Worm (Caenorhabditis elegans) whole organism, late embryonic: Measurements from ENCODE around the gene C55C3.8.

Experiments
- K02D7.2 ChIP-seq: sonication (generic microtip); optimal IDR thresholded peaks from 2 replicates; lab custom pipeline; 2017; ENCODE audit warnings: mild to moderate bottlenecking, missing genetic modification characterization, missing compliant biosample characterization
- K09A11.1 ChIP-seq: sonication (generic microtip); optimal IDR thresholded peaks from 2 replicates; lab custom pipeline; 2017; ENCODE audit warnings: antibody characterized with exemption, mild to moderate bottlenecking, missing genetic modification characterization, missing compliant biosample characterization; ENCODE audit not compliant: insufficient read depth
- T23F11.4 ChIP-seq: fragments of 200-800 bp; sonication (Bioruptor generic); optimal IDR thresholded peaks from 2 replicates; lab custom pipeline; 2018; ENCODE audit warnings: mild to moderate bottlenecking, missing genetic modification characterization, missing compliant biosample characterization
- ceh-14 ChIP-seq: sonication (generic microtip); optimal IDR thresholded peaks from 2 replicates; lab custom pipeline; 2016; ENCODE audit warnings: missing genotype, missing genetic modification characterization, missing compliant biosample characterization
- ceh-18 ChIP-seq: sonication (generic microtip); optimal IDR thresholded peaks from 2 replicates; lab custom pipeline; 2016; ENCODE audit warnings: missing genetic modification characterization, missing compliant biosample characterization
- ceh-24 ChIP-seq: sonication (generic microtip); optimal IDR thresholded peaks from 2 replicates; lab custom pipeline; 2016; ENCODE audit warnings: mild to moderate bottlenecking, missing genetic modification characterization, missing compliant biosample characterization
- ceh-30 ChIP-seq: fragments of 150-350 bp; optimal IDR thresholded peaks from 2 replicates; lab custom pipeline; 2014; ENCODE audit warnings: missing biosample characterization, missing genetic modification characterization
- ceh-45 ChIP-seq: fragments of 200-800 bp; sonication (Bioruptor generic); IDR thresholded peaks from 2 replicates; pipeline ENCODE4 v1.3.6; 2022; ENCODE audit warnings: missing genetic modification reagents, missing genetic modification characterization, missing compliant biosample characterization
- ceh-48 ChIP-seq: sonication (generic microtip); optimal IDR thresholded peaks from 2 replicates; lab custom pipeline; 2016; ENCODE audit warnings: missing genetic modification characterization, inconsistent platforms, missing compliant biosample characterization
- ceh-9 ChIP-seq: sonication (generic microtip); optimal IDR thresholded peaks from 2 replicates; lab custom pipeline; 2016; ENCODE audit warnings: mild to moderate bottlenecking, missing genetic modification characterization, inconsistent platforms, missing compliant biosample characterization
- dmd-4 ChIP-seq: sonication (generic microtip); optimal IDR thresholded peaks from 2 replicates; lab custom pipeline; 2016; ENCODE audit warnings: borderline replicate concordance, missing genetic modification characterization, missing compliant biosample characterization
- elt-2 ChIP-seq: sonication (generic microtip); optimal IDR thresholded peaks from 2 replicates; lab custom pipeline; 2016; ENCODE audit warnings: missing genetic modification reagents, missing genetic modification characterization, missing compliant biosample characterization
- eyg-1 ChIP-seq: sonication (generic microtip); optimal IDR thresholded peaks from 2 replicates; lab custom pipeline; 2016; ENCODE audit warnings: missing genotype, missing genetic modification characterization, missing compliant biosample characterization
- fkh-6 ChIP-seq: sonication (generic microtip); optimal IDR thresholded peaks from 2 replicates; lab custom pipeline; 2016; ENCODE audit warnings: missing genetic modification characterization, missing compliant biosample characterization
- hlh-13 ChIP-seq: fragments of 200-800 bp; sonication (Bioruptor generic); optimal IDR thresholded peaks from 2 replicates; lab custom pipeline; 2018; ENCODE audit warnings: mild to moderate bottlenecking, missing genetic modification characterization, missing compliant biosample characterization
- hlh-15 ChIP-seq: sonication (generic microtip); optimal IDR thresholded peaks from 2 replicates; lab custom pipeline; 2016; ENCODE audit warnings: missing genetic modification characterization, missing compliant biosample characterization
- hlh-30 ChIP-seq: sonication (generic microtip); optimal IDR thresholded peaks from 2 replicates; lab custom pipeline; 2017; ENCODE audit warnings: antibody characterized with exemption, missing genetic modification characterization, missing compliant biosample characterization; ENCODE audit not compliant: insufficient read depth
- hlh-6 ChIP-seq: sonication (generic microtip); optimal IDR thresholded peaks from 2 replicates; lab custom pipeline; 2016; ENCODE audit warnings: missing genotype, missing genetic modification characterization, missing compliant biosample characterization
- hlh-8 ChIP-seq: sonication (generic microtip); optimal IDR thresholded peaks from 2 replicates; lab custom pipeline; 2016; ENCODE audit warnings: missing genotype, missing genetic modification characterization, missing compliant biosample characterization
- lin-11 ChIP-seq: fragments of 200-800 bp; sonication (Bioruptor generic); optimal IDR thresholded peaks from 2 replicates; lab custom pipeline; 2018; ENCODE audit warnings: mild to moderate bottlenecking, missing genetic modification characterization, missing compliant biosample characterization
- mec-3 ChIP-seq: sonication (generic microtip); optimal IDR thresholded peaks from 2 replicates; lab custom pipeline; 2016; ENCODE audit warnings: borderline replicate concordance, missing genetic modification characterization, missing compliant biosample characterization
- nfya-1 ChIP-seq: sonication (generic microtip); optimal IDR thresholded peaks from 2 replicates; lab custom pipeline; 2017; ENCODE audit warnings: missing genetic modification characterization, mild to moderate bottlenecking, missing compliant biosample characterization, antibody characterized with exemption, moderate library complexity
- nhr-232 ChIP-seq: sonication (generic microtip); optimal IDR thresholded peaks from 2 replicates; lab custom pipeline; 2016; ENCODE audit warnings: missing genetic modification characterization, missing compliant biosample characterization
- npax-4 ChIP-seq: sonication (generic microtip); optimal IDR thresholded peaks from 2 replicates; lab custom pipeline; 2016; ENCODE audit warnings: missing genetic modification characterization, missing compliant biosample characterization
- odd-2 ChIP-seq: sonication (generic microtip); optimal IDR thresholded peaks from 2 replicates; lab custom pipeline; 2017; ENCODE audit warnings: antibody characterized with exemption, mild to moderate bottlenecking, missing genetic modification characterization, missing compliant biosample characterization
- pat-9 ChIP-seq: fragments of 200-800 bp; sonication (Bioruptor generic); optimal IDR thresholded peaks from 2 replicates; lab custom pipeline; 2018; ENCODE audit warnings: mild to moderate bottlenecking, missing genetic modification characterization, moderate library complexity, missing compliant biosample characterization
- pax-1 ChIP-seq: fragments of 150-350 bp; optimal IDR thresholded peaks from 2 replicates; lab custom pipeline; 2014; ENCODE audit warnings: missing biosample characterization, missing genetic modification characterization
- pha-2 ChIP-seq: sonication (generic microtip); optimal IDR thresholded peaks from 2 replicates; lab custom pipeline; 2017; ENCODE audit warnings: mild to moderate bottlenecking, missing genetic modification characterization, missing compliant biosample characterization
- pros-1 ChIP-seq: fragments of 150-350 bp; optimal IDR thresholded peaks from 2 replicates; lab custom pipeline; 2014; ENCODE audit warnings: missing biosample characterization, missing genetic modification reagents, missing genetic modification characterization
- ref-2 ChIP-seq: sonication (generic microtip); optimal IDR thresholded peaks from 2 replicates; lab custom pipeline; 2016; ENCODE audit warnings: missing genetic modification characterization, missing compliant biosample characterization
- rnt-1 ChIP-seq: sonication (generic microtip); optimal IDR thresholded peaks from 2 replicates; lab custom pipeline; 2016; ENCODE audit warnings: missing genetic modification characterization, missing compliant biosample characterization
- sdc-2 ChIP-seq: sonication (generic microtip); optimal IDR thresholded peaks from 2 replicates; lab custom pipeline; 2016; ENCODE audit warnings: missing genotype, missing genetic modification characterization, missing compliant biosample characterization
- sox-2 ChIP-seq: fragments of 200-800 bp; sonication (Bioruptor generic); IDR thresholded peaks from 2 replicates; pipeline ENCODE4 v1.3.6; 2022; ENCODE audit warnings: missing genetic modification reagents, missing genetic modification characterization, missing compliant biosample characterization
- syd-9 ChIP-seq: sonication (generic microtip); optimal IDR thresholded peaks from 2 replicates; lab custom pipeline; 2016; ENCODE audit warnings: mild to moderate bottlenecking, missing genetic modification characterization, moderate library complexity, missing compliant biosample characterization
- tbx-7 ChIP-seq: sonication (generic microtip); optimal IDR thresholded peaks from 2 replicates; lab custom pipeline; 2016; ENCODE audit warnings: missing genotype, missing genetic modification characterization, missing compliant biosample characterization
- unc-42 ChIP-seq: sonication (generic microtip); optimal IDR thresholded peaks from 2 replicates; lab custom pipeline; 2016; ENCODE audit warnings: missing genotype, missing genetic modification characterization, missing compliant biosample characterization
- zip-5 ChIP-seq: sonication (generic microtip); optimal IDR thresholded peaks from 2 replicates; lab custom pipeline; 2016; ENCODE audit warnings: missing genetic modification characterization, missing compliant biosample characterization
- ztf-16 ChIP-seq: sonication (generic microtip); optimal IDR thresholded peaks from 2 replicates; lab custom pipeline; 2017; ENCODE audit warnings: missing genetic modification characterization, missing compliant biosample characterization

Gene C55C3.8

DNA sequence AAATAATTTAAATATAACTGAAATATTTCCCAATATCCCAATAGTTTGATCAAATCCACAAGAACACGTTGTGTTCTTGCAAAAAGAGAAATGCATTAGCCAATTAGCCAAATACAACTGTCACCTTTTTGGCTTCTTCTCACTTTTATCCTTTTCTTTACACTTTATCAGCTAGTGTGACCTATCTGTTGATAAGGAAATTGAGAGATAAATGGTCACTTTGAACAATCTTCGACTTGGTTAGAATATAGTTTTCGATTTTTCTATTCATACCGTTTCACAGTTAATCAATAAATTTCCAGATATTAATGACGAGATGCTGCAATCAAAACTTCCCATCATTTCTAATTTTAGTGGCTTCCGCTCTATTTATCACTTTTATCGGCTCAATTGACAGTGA is 18.0 kb downstream of the C55C3.8 start, which contains the start of gene C55C3.1:
TSS of gene C55C3.1 (plus strand) at position 301 of the 400 bp plus-strand sequence.
- TF ChIP-seq ceh-30 (tag; lab: Kevin White, UChicago) (no peak), npax-4 (no peak), elt-2 (peak; percentile 20)
- TF ChIP-seq, all 69 proteins: peak for 1

DNA sequence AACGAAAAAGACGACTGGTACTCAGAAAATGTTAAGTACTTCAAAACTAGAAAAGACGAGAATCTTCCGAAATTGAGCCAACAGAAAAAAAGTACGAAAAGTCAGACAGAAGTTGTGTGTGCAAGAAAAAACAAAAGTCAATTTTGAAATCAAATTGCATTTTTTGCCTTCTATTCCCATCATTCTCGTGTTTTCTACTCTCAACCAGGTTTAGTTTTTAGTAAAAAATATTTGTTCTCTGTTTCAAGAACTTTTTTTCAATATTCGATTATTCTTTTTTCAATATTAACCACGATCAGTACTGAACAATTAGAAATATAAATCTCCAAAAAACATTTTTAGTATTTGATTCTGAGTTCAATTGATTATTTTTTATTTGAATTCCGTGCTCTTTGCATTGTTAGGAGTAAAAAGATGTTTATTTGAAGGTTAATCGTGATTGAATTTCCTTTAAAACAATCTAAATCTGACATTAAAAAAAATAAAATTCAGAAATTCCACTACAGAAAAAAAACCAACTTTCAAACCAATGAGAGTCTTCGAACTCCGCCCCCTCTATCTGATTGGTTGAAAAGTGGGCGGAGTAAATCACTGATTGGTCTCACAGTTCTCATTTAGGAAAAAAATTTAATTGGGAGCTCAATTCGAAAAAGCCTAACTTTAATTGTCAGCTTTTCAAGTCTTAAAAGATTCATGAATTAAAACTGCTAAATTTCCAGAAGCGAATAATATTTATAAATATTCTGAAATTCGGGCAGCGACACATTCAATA is 24.7 kb downstream of the C55C3.8 start:
- peak; percentile 97 for TF ChIP-seq nfya-1 (tag; lab: Kevin White, UChicago)
- no peak for TF ChIP-seq ceh-30 (tag; lab: Kevin White, UChicago)

DNA sequence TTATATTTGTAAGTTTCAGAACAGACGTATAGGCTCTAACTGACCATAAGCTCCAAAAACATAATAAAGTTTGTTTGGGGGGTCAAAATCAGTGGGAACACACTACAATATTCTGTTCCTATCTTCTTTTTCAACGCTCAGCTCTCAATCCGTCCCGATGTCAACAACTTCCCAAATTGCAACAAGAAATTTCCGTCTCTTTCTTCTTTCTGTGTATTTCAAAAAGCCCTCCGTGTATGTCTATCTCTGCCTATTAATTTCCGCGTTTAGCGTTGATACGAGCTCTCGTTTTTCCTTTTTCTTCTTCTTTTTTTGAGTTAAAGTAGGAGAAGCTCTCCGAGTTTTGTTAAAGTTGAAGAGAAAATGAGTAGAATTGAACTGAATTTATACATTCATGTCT is 32.8 kb downstream of the C55C3.8 start:
- TF ChIP-seq hlh-30 (tag; lab: Kevin White, UChicago): no peak
- TF ChIP-seq hlh-15 (tag; lab: Kevin White, UChicago): no peak
- no peak for TF ChIP-seq ref-2 (tag; lab: Kevin White, UChicago)
- TF ChIP-seq pax-1: no peak
- no peak for TF ChIP-seq nfya-1 (tag; lab: Kevin White, UChicago)
- no peak for TF ChIP-seq ceh-24
- no peak for TF ChIP-seq sox-2
- TF ChIP-seq mec-3: no peak
- TF ChIP-seq zip-5 (tag; lab: Kevin White, UChicago): no peak
- TF ChIP-seq hlh-8 (tag; lab: Kevin White, UChicago): no peak
- TF ChIP-seq pha-2: no peak
- TF ChIP-seq ceh-14 (tag; lab: Kevin White, UChicago): no peak

DNA sequence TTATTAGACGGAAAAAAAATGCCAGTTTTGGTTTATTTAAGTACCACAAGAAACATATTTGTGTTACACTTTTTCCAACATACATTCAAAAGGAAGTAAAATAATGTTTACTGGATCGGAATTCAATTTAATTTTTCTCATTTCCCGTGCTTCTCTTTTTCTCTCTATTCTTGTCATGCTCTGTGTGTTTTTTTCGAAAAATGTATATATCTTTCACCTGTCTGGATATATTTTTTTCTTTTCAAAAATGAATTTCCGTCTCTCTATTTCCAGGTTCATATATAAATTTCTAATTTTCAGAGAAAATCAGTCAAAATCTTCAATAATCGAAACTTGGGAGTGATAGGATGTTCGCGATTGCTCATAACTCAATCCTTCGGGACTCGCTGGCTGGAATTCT is 34.5 kb downstream of the C55C3.8 start, which contains the start of gene H35B03.1:
TSS of gene H35B03.1 (plus strand) at position 301 of the 400 bp plus-strand sequence.
- TF ChIP-seq unc-42 (tag; lab: Kevin White, UChicago) (peak; percentile 9), pat-9 (tag; lab: Kevin White, UChicago) (no peak)

DNA sequence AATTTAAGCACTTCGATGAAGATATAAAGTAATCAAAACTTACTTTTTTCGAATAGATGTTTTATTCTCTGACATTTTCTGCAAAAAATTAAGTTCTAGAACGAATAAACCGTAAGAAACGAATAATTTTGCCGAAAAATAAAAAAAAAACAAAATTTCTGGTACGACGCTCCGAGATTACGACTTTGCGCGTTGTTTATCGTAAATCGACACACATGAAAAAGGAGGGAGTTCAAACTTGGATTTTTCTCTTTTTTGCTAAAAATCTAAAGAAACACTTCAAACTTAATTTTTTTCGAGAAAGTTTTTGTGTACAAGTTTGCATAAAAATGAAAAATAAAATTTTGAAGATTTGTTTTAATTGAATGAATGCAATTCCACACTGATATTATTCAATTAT is 40.8 kb downstream of the C55C3.8 start, which contains the start of gene H35B03.2:
TSS of gene H35B03.2 (minus strand) at position 78 of the 400 bp plus-strand sequence.
- no peak for TF ChIP-seq nhr-232 (tag; lab: Kevin White, UChicago)
- TF ChIP-seq nfya-1 (tag; lab: Kevin White, UChicago): peak; percentile 65
- TF ChIP-seq K09A11.1 (tag; lab: Kevin White, UChicago): peak; percentile 23
- no peak for TF ChIP-seq pax-1
- no peak for TF ChIP-seq eyg-1
- TF ChIP-seq rnt-1 (tag; lab: Kevin White, UChicago): no peak
- no peak for TF ChIP-seq hlh-13 (GFP tag; lab: Kevin White, UChicago)
- no peak for TF ChIP-seq dmd-4
- no peak for TF ChIP-seq mec-3
- TF ChIP-seq T23F11.4: no peak
- TF ChIP-seq ceh-45 (GFP tag; lab: Robert Waterston, UW): no peak
- TF ChIP-seq odd-2: no peak
- TF ChIP-seq syd-9 (tag; lab: Kevin White, UChicago): no peak
- no peak for TF ChIP-seq ceh-48 (tag; lab: Kevin White, UChicago)
- TF ChIP-seq, all 69 proteins: peak for 2

DNA sequence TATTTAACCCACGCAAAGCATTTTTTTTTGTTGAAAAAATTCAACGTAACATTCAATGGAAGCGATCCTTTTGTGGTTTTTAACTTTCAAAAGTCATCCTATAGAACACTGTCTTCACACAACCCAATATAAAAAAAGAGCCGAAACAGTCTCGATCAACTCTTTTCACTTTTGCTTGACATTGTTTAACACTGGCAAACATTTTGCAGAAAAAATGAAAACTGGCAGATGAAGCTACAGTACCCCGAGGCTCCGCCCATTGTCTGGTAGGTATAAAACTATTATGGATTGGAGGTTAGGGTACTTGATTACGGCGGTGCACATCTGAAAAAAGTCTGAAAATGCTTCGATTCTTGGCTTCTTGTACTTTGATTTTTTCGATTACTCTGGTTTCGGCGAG is 43.9 kb downstream of the C55C3.8 start, which contains the start of gene cpg-18:
TSS of gene cpg-18 (plus strand) at position 301 of the 400 bp plus-strand sequence.
- TF ChIP-seq pat-9 (tag; lab: Kevin White, UChicago) (no peak), tbx-7 (no peak), pha-2 (no peak), ztf-16 (tag; lab: Kevin White, UChicago) (no peak), ceh-9 (no peak), sdc-2 (tag; lab: Kevin White, UChicago) (no peak), pax-1 (no peak), pros-1 (tag; lab: Kevin White, UChicago) (no peak), hlh-30 (tag; lab: Kevin White, UChicago) (no peak), ceh-30 (tag; lab: Kevin White, UChicago) (no peak), hlh-6 (tag; lab: Kevin White, UChicago) (no peak), ceh-18 (no peak), K02D7.2 (no peak), fkh-6 (tag; lab: Kevin White, UChicago) (no peak), hlh-8 (tag; lab: Kevin White, UChicago) (no peak), ceh-24 (no peak), T23F11.4 (no peak), ceh-45 (GFP tag; lab: Robert Waterston, UW) (no peak), lin-11 (no peak)
